Fruit fly (Drosophila melanogaster): ENCODE data around the gene repo.

The repo gene

dm6 chr3R:18196991-18197801 is 38.8 kb upstream of the repo start (continued):
- no peak for TF ChIP-seq TFAM (GFP tag; optimal IDR thresholded peaks at IDR 0.05)
- no peak for TF ChIP-seq CG1647 (GFP tag; optimal IDR thresholded peaks at IDR 0.05)
- peak; percentile 97 for TF ChIP-seq CG15479 (GFP tag; optimal IDR thresholded peaks at IDR 0.05)
- no peak for TF ChIP-seq h (optimal IDR thresholded peaks at IDR 0.05)
- no peak for TF ChIP-seq CG16863 (GFP tag; optimal IDR thresholded peaks at IDR 0.05)
- TF ChIP-seq CG6175 (GFP tag; IDR thresholded peaks at IDR 0.05): no peak
- TF ChIP-seq p53 (GFP tag; optimal IDR thresholded peaks at IDR 0.05): no peak
- TF ChIP-seq ham (GFP tag; IDR thresholded peaks at IDR 0.05): no peak
- no peak for TF ChIP-seq CG11456 (GFP tag; IDR thresholded peaks at IDR 0.05)
- TF ChIP-seq CG9932 (GFP tag; IDR thresholded peaks at IDR 0.05): no peak
- peak; percentile 35 for TF ChIP-seq CG18476 (GFP tag; optimal IDR thresholded peaks at IDR 0.05)
- no peak for TF ChIP-seq CG9797 (GFP tag; optimal IDR thresholded peaks at IDR 0.05)
- TF ChIP-seq Hey (tag; optimal IDR thresholded peaks at IDR 0.05): no peak
- no peak for TF ChIP-seq CG31441 (GFP tag; IDR thresholded peaks at IDR 0.05)
- TF ChIP-seq CG14667 (GFP tag; IDR thresholded peaks at IDR 0.05): no peak
- peak; percentile 48 for TF ChIP-seq lab (GFP tag; optimal IDR thresholded peaks at IDR 0.05)
- no peak for TF ChIP-seq NFAT (GFP tag; IDR thresholded peaks at IDR 0.05)
- no peak for TF ChIP-seq mirr (GFP tag; optimal IDR thresholded peaks at IDR 0.05)
- peak; percentile 9; the same call in 1 of the 2 replicates for TF ChIP-seq CG6272 (GFP tag; IDR thresholded peaks at IDR 0.05)
- peak; percentile 27 for TF ChIP-seq CG15011 (GFP tag; optimal IDR thresholded peaks at IDR 0.05)
- no peak for TF ChIP-seq CG3995 (GFP tag; optimal IDR thresholded peaks at IDR 0.05)
- TF ChIP-seq zf30C (GFP tag; optimal IDR thresholded peaks at IDR 0.05): no peak
- TF ChIP-seq so (GFP tag; IDR thresholded peaks at IDR 0.05): no peak
- TF ChIP-seq CG4820 (GFP tag; optimal IDR thresholded peaks at IDR 0.05): no peak
- no peak for TF ChIP-seq gfzf (GFP tag; optimal IDR thresholded peaks at IDR 0.05)
- peak; percentile 74 for TF ChIP-seq odd (GFP tag; optimal IDR thresholded peaks at IDR 0.05)
- peak; percentile 14 for TF ChIP-seq CG34376 (GFP tag; optimal IDR thresholded peaks at IDR 0.05)
- TF ChIP-seq grau (tag; optimal IDR thresholded peaks at IDR 0.05): peak; percentile 76
- TF ChIP-seq Six4 (GFP tag; optimal IDR thresholded peaks at IDR 0.05): peak; percentile 19
- TF ChIP-seq Aef1 (GFP tag; IDR thresholded peaks at IDR 0.05): no peak
- no peak for TF ChIP-seq ttk (GFP tag; IDR thresholded peaks at IDR 0.05)
- TF ChIP-seq CG15601 (tag; optimal IDR thresholded peaks at IDR 0.05): peak; percentile 55
- peak; percentile 49 for TF ChIP-seq Xbp1 (GFP tag; optimal IDR thresholded peaks at IDR 0.05)
- no peak for TF ChIP-seq crc (GFP tag; optimal IDR thresholded peaks at IDR 0.05)
- peak; percentile 17 for TF ChIP-seq CG30431 (GFP tag; optimal IDR thresholded peaks at IDR 0.05)
- peak; percentile 62 for TF ChIP-seq Hmr (GFP tag; optimal IDR thresholded peaks at IDR 0.05)
- TF ChIP-seq otp (GFP tag; IDR thresholded peaks at IDR 0.05): no peak
- TF ChIP-seq ap (GFP tag; IDR thresholded peaks at IDR 0.05): no peak
- TF ChIP-seq CG13424 (tag; optimal IDR thresholded peaks at IDR 0.05): peak; percentile 68
- peak; percentile 40 for TF ChIP-seq MESR4 (GFP tag; optimal IDR thresholded peaks at IDR 0.05)
- peak; percentile 84 for TF ChIP-seq CG7556 (GFP tag; optimal IDR thresholded peaks at IDR 0.05)
- TF ChIP-seq klu (GFP tag; IDR thresholded peaks at IDR 0.05): no peak
- TF ChIP-seq btn (GFP tag; optimal IDR thresholded peaks at IDR 0.05): no peak
- TF ChIP-seq Opbp (GFP tag; IDR thresholded peaks at IDR 0.05; ENCODE audit: partially characterized antibody): no peak
- no peak for TF ChIP-seq ranshi (GFP tag; IDR thresholded peaks at IDR 0.05)
- no peak for TF ChIP-seq dan (GFP tag; IDR thresholded peaks at IDR 0.05)
- TF ChIP-seq trh (GFP tag; optimal IDR thresholded peaks at IDR 0.05): no peak
- TF ChIP-seq Doc2 (GFP tag; IDR thresholded peaks at IDR 0.05): no peak
- TF ChIP-seq CG1529 (GFP tag; optimal IDR thresholded peaks at IDR 0.05): peak; percentile 38
- TF ChIP-seq Sin3A (optimal IDR thresholded peaks at IDR 0.05): no peak
- no peak for TF ChIP-seq Antp (GFP tag; optimal IDR thresholded peaks at IDR 0.05)
- no peak for TF ChIP-seq shn (GFP tag; optimal IDR thresholded peaks at IDR 0.05)
